Worm (Caenorhabditis elegans) whole organism, L4 larva: Measurements from ENCODE around the gene ndua-7.

ENCODE experiments used
- ZK337.2 ChIP-seq: fragments of 200-800 bp; sonication (Bioruptor generic); IDR thresholded peaks from 2 replicates; pipeline ENCODE4 v1.3.6; 2022; ENCODE audit warnings: missing genetic modification reagents, missing genetic modification characterization, missing compliant biosample characterization
- ceh-28 ChIP-seq: fragments of 150-350 bp; optimal IDR thresholded peaks from 2 replicates; lab custom pipeline; 2014; ENCODE audit warnings: missing biosample characterization, missing genetic modification reagents, missing genetic modification characterization
- ceh-44 ChIP-seq: fragments of 200-800 bp; sonication (Bioruptor generic); IDR thresholded peaks from 2 replicates; pipeline ENCODE4 v1.3.6; 2022; ENCODE audit warnings: missing genetic modification reagents, missing genetic modification characterization, missing compliant biosample characterization
- daf-8 ChIP-seq: fragments of 200-800 bp; sonication (Bioruptor generic); IDR thresholded peaks from 2 replicates; pipeline ENCODE4 v1.3.6; 2022; ENCODE audit warnings: missing genetic modification characterization, missing compliant biosample characterization
- dmd-8 ChIP-seq: fragments of 200-800 bp; sonication (Bioruptor generic); IDR thresholded peaks from 2 replicates; pipeline ENCODE4 v1.3.6; 2022; ENCODE audit warnings: missing genetic modification characterization, missing compliant biosample characterization
- egl-27 ChIP-seq: sonication (generic microtip); optimal IDR thresholded peaks from 3 replicates; lab custom pipeline; 2017; ENCODE audit warnings: missing biosample characterization, missing genetic modification reagents, missing genetic modification characterization
- egl-43 ChIP-seq: fragments of 200-800 bp; sonication (Bioruptor generic); IDR thresholded peaks from 2 replicates; pipeline ENCODE4 v1.3.6; 2022; ENCODE audit warnings: missing genetic modification reagents, missing genetic modification characterization, missing compliant biosample characterization
- hlh-30 ChIP-seq: sonication (generic microtip); optimal IDR thresholded peaks from 2 replicates; lab custom pipeline; 2017; ENCODE audit warnings: antibody characterized with exemption, mild to moderate bottlenecking, missing genetic modification characterization, missing compliant biosample characterization; ENCODE audit not compliant: insufficient read depth
- lin-13 ChIP-seq: fragments of 150-350 bp; optimal IDR thresholded peaks from 2 replicates; lab custom pipeline; 2014; ENCODE audit warnings: missing biosample characterization, missing genetic modification reagents, missing genetic modification characterization
- lin-38 ChIP-seq: fragments of 200-800 bp; sonication (Bioruptor generic); IDR thresholded peaks from 2 replicates; pipeline ENCODE4 v1.3.6; 2022; ENCODE audit warnings: missing genetic modification reagents, missing genetic modification characterization, missing compliant biosample characterization
- madf-9 ChIP-seq: fragments of 200-800 bp; sonication (Bioruptor generic); conservative IDR thresholded peaks from 2 replicates; pipeline ENCODE4 v1.3.6; 2022; ENCODE audit warnings: missing genetic modification reagents, missing genetic modification characterization, missing compliant biosample characterization
- mdl-1 ChIP-seq, 2 experiments: fragments of 150-350 bp in 1 of 2; sonication (generic microtip) in 1 of 2; optimal IDR thresholded peaks; 2 replicates each; lab custom pipeline; 2014 to 2017; ENCODE audit warnings: missing biosample characterization in 2 of 2, missing genetic modification characterization in 2 of 2
- mxl-3 ChIP-seq: fragments of 200-800 bp; sonication (Bioruptor generic); optimal IDR thresholded peaks from 2 replicates; lab custom pipeline; 2018; ENCODE audit warnings: mild to moderate bottlenecking, missing genetic modification characterization, missing compliant biosample characterization
- nhr-102 ChIP-seq: sonication (generic microtip); optimal IDR thresholded peaks from 2 replicates; lab custom pipeline; 2016; ENCODE audit warnings: mild to moderate bottlenecking, missing genetic modification characterization, moderate library complexity, missing compliant biosample characterization
- nhr-237 ChIP-seq: sonication (generic microtip); optimal IDR thresholded peaks from 2 replicates; lab custom pipeline; 2017; ENCODE audit warnings: missing biosample characterization, missing genetic modification characterization
- nhr-41 ChIP-seq: fragments of 200-800 bp; sonication (Bioruptor generic); IDR thresholded peaks from 2 replicates; pipeline ENCODE4 v1.3.6; 2022; ENCODE audit warnings: missing genetic modification reagents, missing genetic modification characterization, missing compliant biosample characterization
- nhr-6 ChIP-seq: fragments of 150-350 bp; optimal IDR thresholded peaks from 2 replicates; lab custom pipeline; 2014; ENCODE audit warnings: missing biosample characterization, missing genetic modification characterization
- nhr-77 ChIP-seq: fragments of 150-350 bp; optimal IDR thresholded peaks from 2 replicates; lab custom pipeline; 2014; ENCODE audit warnings: missing biosample characterization, missing genetic modification characterization
- rbr-2 ChIP-seq: sonication (generic microtip); optimal IDR thresholded peaks from 2 replicates; lab custom pipeline; 2016; ENCODE audit warnings: missing genotype, missing genetic modification characterization, missing compliant biosample characterization
- saeg-2 ChIP-seq: fragments of 200-800 bp; sonication (Bioruptor generic); IDR thresholded peaks from 2 replicates; pipeline ENCODE4 v1.3.6; 2022; ENCODE audit warnings: missing genetic modification reagents, missing genetic modification characterization, missing compliant biosample characterization
- sdz-12 ChIP-seq: fragments of 200-800 bp; sonication (Bioruptor generic); optimal IDR thresholded peaks from 2 replicates; lab custom pipeline; 2018; ENCODE audit warnings: mild to moderate bottlenecking, missing genetic modification characterization, missing compliant biosample characterization
- set-16 ChIP-seq: fragments of 200-800 bp; sonication (Bioruptor generic); IDR thresholded peaks from 2 replicates; pipeline ENCODE4 v1.3.6; 2022; ENCODE audit warnings: missing genetic modification reagents, missing genetic modification characterization, missing compliant biosample characterization
- skn-1 ChIP-seq: fragments of 150-350 bp; optimal IDR thresholded peaks from 2 replicates; lab custom pipeline; 2014; ENCODE audit warnings: missing biosample characterization, missing genetic modification characterization
- snpc-1.2 ChIP-seq: fragments of 200-800 bp; sonication (Bioruptor generic); IDR thresholded peaks from 2 replicates; pipeline ENCODE4 v1.3.6; 2022; ENCODE audit warnings: missing genetic modification reagents, missing genetic modification characterization, missing compliant biosample characterization
- unc-39 ChIP-seq: sonication (generic microtip); optimal IDR thresholded peaks from 2 replicates; lab custom pipeline; 2017; ENCODE audit warnings: missing biosample characterization, missing genetic modification characterization
- unc-62 ChIP-seq, 3 experiments: fragments of 150-350 bp in 1 of 3; sonication (generic microtip); optimal IDR thresholded peaks in 2 of 3; peaks in 1 of 3; 1 replicate in 1 of 3; 2 replicates in 2 of 3; lab custom pipeline; 2014 to 2017; ENCODE audit warnings: missing biosample characterization in 3 of 3, missing genetic modification characterization in 3 of 3, missing genetic modification reagents in 3 of 3, missing genotype in 1 of 3
- zag-1 ChIP-seq: fragments of 150-350 bp; optimal IDR thresholded peaks from 2 replicates; lab custom pipeline; 2014; ENCODE audit warnings: missing biosample characterization, missing genetic modification characterization
- zfp-2 ChIP-seq: sonication (generic microtip); optimal IDR thresholded peaks from 2 replicates; lab custom pipeline; 2016; ENCODE audit warnings: mild to moderate bottlenecking, missing genetic modification characterization, missing compliant biosample characterization
- zip-11 ChIP-seq: fragments of 200-800 bp; sonication (Bioruptor generic); IDR thresholded peaks from 2 replicates; pipeline ENCODE4 v1.3.6; 2022; ENCODE audit warnings: missing genetic modification characterization, missing compliant biosample characterization

Gene ndua-7

ce11 chrII:13447668-13448067, 46.7 kb downstream of the ndua-7 start (continued):
- TF ChIP-seq lin-13 (peak; percentile 79), nhr-6 (tag; lab: Kevin White, UChicago) (peak; percentile 74), hlh-30 (tag; lab: Kevin White, UChicago) (peak; percentile 99)
- TF ChIP-seq, all 104 proteins: peak for 31

DNA sequence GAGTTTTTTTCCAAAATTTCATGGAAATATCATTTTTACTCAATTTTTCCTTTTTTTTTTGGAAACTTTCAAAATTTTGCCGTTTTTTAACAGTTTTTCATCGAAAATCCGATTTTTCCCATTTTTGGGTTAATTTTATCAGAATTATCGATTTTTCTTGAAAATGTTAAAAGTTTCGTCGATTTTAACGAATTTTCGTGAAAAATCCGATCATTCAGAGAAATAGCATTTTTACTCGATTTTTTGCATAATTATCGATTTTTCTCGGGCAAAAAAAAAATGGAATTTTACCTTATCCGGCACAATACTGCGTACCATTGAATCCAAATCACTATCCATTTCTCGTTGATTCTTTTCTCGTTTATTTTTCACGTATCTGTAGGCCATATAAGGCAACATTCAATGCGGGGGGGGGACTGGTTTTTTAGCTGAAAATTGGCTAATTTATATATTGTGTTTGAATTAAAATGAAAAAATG, 47.2 kb downstream of the ndua-7 start, which contains the start of gene tbc-14:
tbc-14 (minus strand) TSS at position 428 of the 478 bp plus-strand sequence.
- TF ChIP-seq daf-8 (GFP tag; lab: Robert Waterston, UW) (no peak), nhr-41 (GFP tag; lab: Robert Waterston, UW) (no peak), ceh-28 (tag; lab: Kevin White, UChicago) (peak; percentile 44)

DNA sequence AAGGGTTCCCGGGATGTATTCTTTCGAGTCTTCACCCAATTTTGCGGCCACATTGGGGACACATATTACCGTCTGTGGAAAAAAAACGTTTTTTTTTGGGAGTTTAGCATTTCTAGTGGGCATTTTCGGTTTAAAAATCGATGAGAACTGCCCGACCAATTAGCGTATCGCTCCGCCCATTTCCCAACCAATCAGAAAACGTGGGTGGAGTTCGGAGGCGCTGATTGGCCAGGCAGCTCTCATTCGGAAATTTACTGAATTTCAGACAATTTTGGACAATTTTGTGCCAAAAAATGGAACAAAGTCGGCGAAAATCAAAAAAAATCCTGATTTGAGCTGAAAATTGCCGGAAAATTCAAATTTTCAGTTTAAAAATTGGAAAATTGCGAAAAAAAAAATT, 47.8 kb downstream of the ndua-7 start:
- TF ChIP-seq dmd-8 (GFP tag; lab: Robert Waterston, UW) (no peak), nhr-77 (no peak), set-16 (GFP tag; lab: Robert Waterston, UW) (no peak), zip-11 (GFP tag; lab: Robert Waterston, UW) (no peak), ceh-44 (GFP tag; lab: Robert Waterston, UW) (no peak), nhr-237 (tag; lab: Kevin White, UChicago) (no peak), rbr-2 (tag; lab: Kevin White, UChicago) (no peak), egl-27 (tag; lab: Kevin White, UChicago) (no peak), nhr-41 (GFP tag; lab: Robert Waterston, UW) (no peak), lin-38 (GFP tag; lab: Robert Waterston, UW) (no peak), zag-1 (tag; lab: Kevin White, UChicago) (no peak)

DNA sequence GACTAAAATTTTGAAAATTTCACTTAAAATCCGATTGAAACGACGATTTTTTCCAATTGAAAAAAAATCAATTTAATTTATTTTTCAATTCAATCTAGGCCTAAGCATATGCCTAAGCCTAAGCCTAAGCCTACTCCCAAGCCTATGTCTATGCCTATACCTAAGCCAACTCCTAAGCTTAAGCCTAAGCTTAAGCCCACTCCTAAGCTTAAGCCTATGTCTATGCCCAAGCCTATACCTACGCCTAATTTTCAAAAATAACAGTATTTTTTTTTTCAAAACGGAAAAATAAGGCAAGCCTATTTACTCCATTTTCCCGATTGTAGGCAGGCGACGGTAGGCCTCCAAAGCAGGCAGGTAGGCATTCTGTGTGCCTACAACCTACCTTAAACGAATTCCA, 50.1 kb downstream of the ndua-7 start:
- no peak for TF ChIP-seq madf-9 (GFP tag; lab: Robert Waterston, UW)
- no peak for TF ChIP-seq snpc-1.2 (GFP tag; lab: Robert Waterston, UW)
- no peak for TF ChIP-seq zfp-2 (tag; lab: Kevin White, UChicago)
- TF ChIP-seq saeg-2: no peak
- TF ChIP-seq hlh-30 (tag; lab: Kevin White, UChicago): no peak
- TF ChIP-seq unc-39 (tag; lab: Kevin White, UChicago): no peak
- TF ChIP-seq mxl-3 (GFP tag; lab: Kevin White, UChicago): no peak
- no peak for TF ChIP-seq unc-62 (GFP tag; optimal IDR thresholded peaks at IDR 0.05 in 1 of 2; lab: Kevin White, UChicago)
- TF ChIP-seq unc-62 (tag; optimal IDR thresholded peaks at IDR 0.05; lab: Kevin White, UChicago): no peak
- no peak for TF ChIP-seq ZK337.2 (GFP tag; lab: Robert Waterston, UW)
- no peak for TF ChIP-seq sdz-12 (GFP tag; lab: Kevin White, UChicago)
- no peak for TF ChIP-seq mdl-1 (tag; optimal IDR thresholded peaks at IDR 0.05; lab: Kevin White, UChicago)
- no peak for TF ChIP-seq nhr-102 (tag; lab: Kevin White, UChicago)
- no peak for TF ChIP-seq skn-1 (tag; lab: Kevin White, UChicago)
- TF ChIP-seq egl-43 (GFP tag; lab: Robert Waterston, UW): no peak
- TF ChIP-seq, all 104 proteins: peak for 0
